Worm (Caenorhabditis elegans): ENCODE results near the gene flp-5.

DNA sequence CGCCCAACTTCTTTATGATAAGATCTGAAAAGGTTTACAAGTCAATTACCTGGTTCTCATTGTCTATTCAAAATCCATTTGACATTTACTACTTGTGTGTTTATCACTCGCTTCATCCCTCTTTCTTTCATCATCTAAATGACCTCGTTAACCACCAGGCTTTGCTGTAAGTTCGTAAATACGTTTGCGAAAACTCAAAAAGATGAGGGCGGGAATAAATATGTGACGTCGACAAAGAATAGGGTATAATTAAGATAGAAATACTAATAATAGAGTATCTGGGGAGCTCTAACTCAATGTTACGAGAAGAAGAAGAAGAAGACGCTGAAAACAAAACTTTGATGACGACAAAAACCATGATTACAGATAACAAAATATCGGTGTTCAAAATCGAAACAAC lies 38.6 kb upstream of the flp-5 start:
- TF ChIP-seq F13H6.1 (tag; optimal IDR thresholded peaks at IDR 0.05), result no peak
- TF ChIP-seq nfya-1 (tag; optimal IDR thresholded peaks at IDR 0.05), result no peak
- no peak for TF ChIP-seq lin-11 (tag; optimal IDR thresholded peaks at IDR 0.05)
- no peak for TF ChIP-seq pha-4 (tag; optimal IDR thresholded peaks at IDR 0.05)
- no peak for TF ChIP-seq ttx-3 (tag; optimal IDR thresholded peaks at IDR 0.05)
- TF ChIP-seq tbx-7 (tag; optimal IDR thresholded peaks at IDR 0.05), result no peak
- TF ChIP-seq fkh-10 (GFP tag; optimal IDR thresholded peaks at IDR 0.05), result no peak
- TF ChIP-seq dmd-4 (tag; optimal IDR thresholded peaks at IDR 0.05; ENCODE audit: borderline replicate concordance), result no peak
- no peak for TF ChIP-seq elt-2 (tag; optimal IDR thresholded peaks at IDR 0.05)
- TF ChIP-seq sox-4 (tag; optimal IDR thresholded peaks at IDR 0.05), result no peak
- no peak for TF ChIP-seq pag-3 (tag; optimal IDR thresholded peaks at IDR 0.05; ENCODE audit: borderline replicate concordance)
- TF ChIP-seq C08G9.2 (tag; optimal IDR thresholded peaks at IDR 0.05), result no peak
